Worm (Caenorhabditis elegans) whole organism, young adult: Measurements from ENCODE around the gene him-18.

Source experiments
- F49E8.2 ChIP-seq: sonication (generic microtip); optimal IDR thresholded peaks from 3 replicates; lab custom pipeline; 2017; ENCODE audit warnings: missing genetic modification characterization, mild to moderate bottlenecking, missing compliant biosample characterization, antibody characterized with exemption, moderate library complexity; ENCODE audit not compliant: insufficient read depth
- K11D2.4 ChIP-seq: fragments of 200-800 bp; sonication (Bioruptor generic); IDR thresholded peaks from 2 replicates; pipeline ENCODE4 v1.3.6; 2022; ENCODE audit warnings: missing genetic modification reagents, missing genetic modification characterization, missing compliant biosample characterization
- attf-5 ChIP-seq: fragments of 200-800 bp; sonication (Bioruptor generic); optimal IDR thresholded peaks from 2 replicates; lab custom pipeline; 2018; ENCODE audit warnings: mild to moderate bottlenecking, missing genetic modification characterization, missing compliant biosample characterization
- ceh-27 ChIP-seq: fragments of 200-800 bp; sonication (Bioruptor generic); optimal IDR thresholded peaks from 2 replicates; lab custom pipeline; 2018; ENCODE audit warnings: mild to moderate bottlenecking, missing genetic modification characterization, moderate library complexity, missing compliant biosample characterization
- hlh-12 ChIP-seq: sonication (generic microtip); optimal IDR thresholded peaks from 2 replicates; lab custom pipeline; 2016; ENCODE audit warnings: missing genetic modification characterization, missing compliant biosample characterization
- hmg-1.2 ChIP-seq: fragments of 200-800 bp; sonication (Bioruptor generic); IDR thresholded peaks from 2 replicates; pipeline ENCODE4 v1.3.6; 2022; ENCODE audit warnings: missing genetic modification reagents, missing genetic modification characterization, missing compliant biosample characterization
- lag-1 ChIP-seq: fragments of 200-800 bp; sonication (Bioruptor generic); IDR thresholded peaks from 2 replicates; pipeline ENCODE4 v1.3.6; 2022; ENCODE audit warnings: missing genetic modification reagents, missing genetic modification characterization, missing compliant biosample characterization
- let-607 ChIP-seq, 2 experiments: fragments of 200-800 bp in 1 of 2; sonication (Bioruptor generic) in 1 of 2; sonication (generic microtip) in 1 of 2; optimal IDR thresholded peaks; 2 replicates each; lab custom pipeline; 2016 to 2018; ENCODE audit warnings: mild to moderate bottlenecking in 2 of 2, missing compliant biosample characterization in 2 of 2, missing genetic modification characterization in 2 of 2, moderate library complexity in 2 of 2, missing genotype in 1 of 2
- lir-1 ChIP-seq: fragments of 200-800 bp; sonication (Bioruptor generic); conservative IDR thresholded peaks from 2 replicates; pipeline ENCODE4 v1.3.6; 2022; ENCODE audit warnings: missing genetic modification reagents, missing genetic modification characterization, missing compliant biosample characterization
- snpc-1.3 ChIP-seq: sonication (generic microtip); optimal IDR thresholded peaks from 2 replicates; lab custom pipeline; 2017; ENCODE audit warnings: missing genetic modification characterization, mild to moderate bottlenecking, missing compliant biosample characterization, antibody characterized with exemption, moderate library complexity, missing genotype, missing genetic modification reagents; ENCODE audit not compliant: insufficient read depth
- tbp1 ChIP-seq: fragments of 200-800 bp; sonication (Bioruptor generic); optimal IDR thresholded peaks from 2 replicates; lab custom pipeline; 2018; ENCODE audit warnings: mild to moderate bottlenecking, missing genetic modification characterization, missing compliant biosample characterization
- tbx-9 ChIP-seq: sonication (generic microtip); optimal IDR thresholded peaks from 2 replicates; lab custom pipeline; 2016; ENCODE audit warnings: borderline replicate concordance, missing genetic modification characterization, inconsistent platforms, missing compliant biosample characterization
- ztf-26 ChIP-seq: sonication (generic microtip); optimal IDR thresholded peaks from 2 replicates; lab custom pipeline; 2017; ENCODE audit warnings: missing genetic modification characterization, missing compliant biosample characterization
- ztf-6 ChIP-seq: fragments of 200-800 bp; sonication (Bioruptor generic); IDR thresholded peaks from 2 replicates; pipeline ENCODE4 v1.3.6; 2022; ENCODE audit warnings: missing genetic modification reagents, missing genetic modification characterization, missing compliant biosample characterization

him-18 gene

ce11 chrIII:4666753-4667400 lies 48.1 kb downstream of the him-18 start:
- TF ChIP-seq let-607 (tag; optimal IDR thresholded peaks at IDR 0.05; lab: Kevin White, UChicago) (no peak), ceh-27 (GFP tag; lab: Kevin White, UChicago) (peak; percentile 86), lir-1 (GFP tag; lab: Robert Waterston, UW) (peak; percentile 26; the same call in 1 of the 2 replicates), hmg-1.2 (GFP tag; lab: Robert Waterston, UW) (peak; percentile 54; the same call in 1 of the 2 replicates), attf-5 (GFP tag; lab: Kevin White, UChicago) (peak; percentile 6), K11D2.4 (no peak)

ce11 chrIII:4665272-4665671 lies 49.7 kb downstream of the him-18 start, which contains the start of gene T23F11.4:
Gene T23F11.4, minus strand, starts transcription at chrIII:4665372.
- TF ChIP-seq attf-5 (GFP tag; lab: Kevin White, UChicago) (no peak), ztf-6 (no peak), F49E8.2 (no peak), ztf-26 (tag; lab: Kevin White, UChicago) (no peak), lag-1 (GFP tag; lab: Robert Waterston, UW) (no peak), hlh-12 (tag; lab: Kevin White, UChicago) (no peak), tbp1 (GFP tag; lab: Kevin White, UChicago) (no peak), tbx-9 (tag; lab: Kevin White, UChicago) (no peak), snpc-1.3 (tag; lab: Kevin White, UChicago) (no peak)
